Fruit fly (Drosophila melanogaster) whole organism, embryonic: Measurements from ENCODE around the gene CG43694.

Experiments used
- C15 ChIP-seq: fragments of 200-800 bp; sonication (Bioruptor generic); IDR thresholded peaks from 3 replicates; pipeline ENCODE4 v1.3.6; 2022; ENCODE audit warnings: missing biosample characterization, missing genetic modification characterization
- CG11247 ChIP-seq: fragments of 200-800 bp; sonication (Bioruptor generic); IDR thresholded peaks from 2 replicates; pipeline ENCODE4 v1.3.6; 2022; ENCODE audit warnings: missing biosample characterization, missing genetic modification characterization
- CG17186 ChIP-seq: fragments of 200-800 bp; sonication (Bioruptor generic); optimal IDR thresholded peaks from 3 replicates; lab custom pipeline; 2017; ENCODE audit warnings: missing biosample characterization, missing genetic modification reagents, missing genetic modification characterization
- CG18476 ChIP-seq: fragments of 200-800 bp; sonication (Bioruptor generic); optimal IDR thresholded peaks from 2 replicates; lab custom pipeline; 2016; ENCODE audit warnings: missing biosample characterization, mild to moderate bottlenecking, missing genetic modification characterization
- CG32772 ChIP-seq: fragments of 200-800 bp; sonication (Bioruptor generic); IDR thresholded peaks from 2 replicates; pipeline ENCODE4 v1.3.6; 2022; ENCODE audit warnings: missing biosample characterization, missing genetic modification characterization
- CG7556 ChIP-seq: fragments of 200-800 bp; sonication (Bioruptor generic); optimal IDR thresholded peaks from 2 replicates; lab custom pipeline; 2017; ENCODE audit warnings: missing biosample characterization, mild to moderate bottlenecking, missing genetic modification characterization
- CG9727 ChIP-seq: fragments of 200-800 bp; sonication (Bioruptor generic); optimal IDR thresholded peaks from 3 replicates; lab custom pipeline; 2017; ENCODE audit warnings: missing biosample characterization, mild to moderate bottlenecking, missing genetic modification characterization
- Dad ChIP-seq: fragments of 200-800 bp; sonication (Bioruptor generic); optimal IDR thresholded peaks from 3 replicates; lab custom pipeline; 2016; ENCODE audit warnings: missing biosample characterization, missing genetic modification characterization
- dmrt11E ChIP-seq: fragments of 200-800 bp; sonication (Bioruptor generic); optimal IDR thresholded peaks from 3 replicates; lab custom pipeline; 2018; ENCODE audit warnings: missing biosample characterization, mild to moderate bottlenecking, missing genetic modification characterization, moderate library complexity
- fu2 ChIP-seq: fragments of 200-800 bp; sonication (Bioruptor generic); optimal IDR thresholded peaks from 2 replicates; lab custom pipeline; 2016; ENCODE audit warnings: missing biosample characterization, missing genetic modification characterization
- pb ChIP-seq: fragments of 200-800 bp; sonication (Bioruptor generic); optimal IDR thresholded peaks from 3 replicates; lab custom pipeline; 2016; ENCODE audit warnings: missing biosample characterization, missing genetic modification characterization
- sd ChIP-seq: fragments of 200-800 bp; sonication (Bioruptor generic); optimal IDR thresholded peaks from 3 replicates; lab custom pipeline; 2018; ENCODE audit warnings: missing biosample characterization, mild to moderate bottlenecking, missing genetic modification characterization, moderate library complexity
- ttk ChIP-seq: fragments of 200-800 bp; sonication (Bioruptor generic); IDR thresholded peaks from 2 replicates; pipeline ENCODE4 v2.1.2; 2022; ENCODE audit warnings: missing biosample characterization, missing genetic modification characterization

DNA sequence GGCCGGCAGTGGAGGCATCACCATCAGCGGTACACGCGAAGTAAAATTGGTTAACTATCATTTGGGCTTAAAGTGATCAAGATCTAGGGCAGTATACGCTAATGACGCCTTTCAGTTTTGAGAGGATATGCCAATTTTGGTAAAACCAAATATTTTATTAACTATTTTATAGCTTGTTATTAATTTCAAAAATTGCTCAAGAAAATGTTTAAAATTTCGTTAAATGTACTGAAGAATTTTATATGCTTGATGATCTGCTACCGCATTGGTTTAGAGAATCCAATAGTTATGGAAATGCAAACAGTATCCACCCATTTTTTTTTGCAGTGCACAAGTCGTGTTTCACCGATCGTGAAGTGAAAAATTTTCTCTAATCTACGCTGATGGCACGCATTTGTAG is 17.9 kb downstream of the CG43694 start:
- TF ChIP-seq pb (GFP tag; lab: Kevin White, UChicago) (no peak), dmrt11E (tag; lab: Kevin White, UChicago) (peak; percentile 7), CG11247 (GFP tag; lab: Robert Waterston, UW) (no peak), CG32772 (GFP tag; lab: Robert Waterston, UW) (no peak), CG18476 (GFP tag; lab: Kevin White, UChicago) (no peak), CG9727 (GFP tag; lab: Kevin White, UChicago) (no peak), CG17186 (GFP tag; lab: Kevin White, UChicago) (no peak), C15 (GFP tag; lab: Robert Waterston, UW) (no peak), fu2 (GFP tag; lab: Kevin White, UChicago) (no peak), ttk (GFP tag; lab: Robert Waterston, UW) (no peak), CG7556 (no peak), sd (no peak), Dad (GFP tag; lab: Kevin White, UChicago) (no peak)
